Fruit fly (Drosophila melanogaster) whole organism, embryonic: ENCODE data around the gene mnd.

Experiments used
- Aef1 ChIP-seq: fragments of 200-800 bp; sonication (Bioruptor generic); IDR thresholded peaks from 3 replicates; pipeline ENCODE4 v1.3.6; 2022; ENCODE audit warnings: missing biosample characterization, missing genetic modification characterization
- Asciz ChIP-seq: fragments of 200-800 bp; sonication (Bioruptor generic); optimal IDR thresholded peaks from 2 replicates; lab custom pipeline; 2017; ENCODE audit warnings: missing biosample characterization, mild to moderate bottlenecking, missing genetic modification characterization, missing genetic modification reagents
- CG1024 ChIP-seq: fragments of 200-800 bp; sonication (Bioruptor generic); IDR thresholded peaks from 2 replicates; pipeline ENCODE4 v1.3.6; 2022; ENCODE audit warnings: missing biosample characterization, missing genetic modification characterization
- CG10267 ChIP-seq: fragments of 200-800 bp; sonication (Bioruptor generic); optimal IDR thresholded peaks from 2 replicates; lab custom pipeline; 2018; ENCODE audit warnings: missing biosample characterization, mild to moderate bottlenecking, missing genetic modification characterization, moderate library complexity
- CG10543 ChIP-seq: fragments of 200-800 bp; sonication (Bioruptor generic); optimal IDR thresholded peaks from 3 replicates; lab custom pipeline; 2017; ENCODE audit warnings: missing biosample characterization, mild to moderate bottlenecking, missing genetic modification characterization, moderate library complexity
- CG10654 ChIP-seq: fragments of 200-800 bp; sonication (Bioruptor generic); optimal IDR thresholded peaks from 2 replicates; lab custom pipeline; 2016; ENCODE audit warnings: missing biosample characterization, missing genetic modification characterization
- CG11247 ChIP-seq: fragments of 200-800 bp; sonication (Bioruptor generic); IDR thresholded peaks from 2 replicates; pipeline ENCODE4 v1.3.6; 2022; ENCODE audit warnings: missing biosample characterization, missing genetic modification characterization
- CG11456 ChIP-seq: fragments of 200-800 bp; sonication (Bioruptor generic); IDR thresholded peaks from 3 replicates; pipeline ENCODE4 v1.3.6; 2022; ENCODE audit warnings: missing biosample characterization, missing genetic modification characterization
- CG12219 ChIP-seq: fragments of 200-800 bp; sonication (Bioruptor generic); optimal IDR thresholded peaks from 3 replicates; lab custom pipeline; 2018; ENCODE audit warnings: missing biosample characterization, mild to moderate bottlenecking, missing genetic modification characterization
- CG12236 ChIP-seq: fragments of 200-800 bp; sonication (Bioruptor generic); optimal IDR thresholded peaks from 2 replicates; lab custom pipeline; 2016; ENCODE audit warnings: missing biosample characterization, missing genetic modification characterization
- CG13287 ChIP-seq: fragments of 200-800 bp; sonication (Bioruptor generic); IDR thresholded peaks from 2 replicates; pipeline ENCODE4 v1.3.6; 2022; ENCODE audit warnings: missing biosample characterization, missing genetic modification characterization; ENCODE audit not compliant: partially characterized antibody
- CG14710 ChIP-seq: fragments of 200-800 bp; sonication (Bioruptor generic); optimal IDR thresholded peaks from 3 replicates; lab custom pipeline; 2019; ENCODE audit warnings: missing biosample characterization, mild to moderate bottlenecking, missing genetic modification characterization, moderate library complexity
- CG15479 ChIP-seq: fragments of 200-800 bp; sonication (Bioruptor generic); optimal IDR thresholded peaks from 3 replicates; lab custom pipeline; 2019; ENCODE audit warnings: missing biosample characterization, mild to moderate bottlenecking, missing genetic modification characterization, moderate library complexity
- CG2129 ChIP-seq: fragments of 200-800 bp; sonication (Bioruptor generic); IDR thresholded peaks from 2 replicates; pipeline ENCODE4 v1.3.6; 2022; ENCODE audit warnings: missing biosample characterization, missing genetic modification characterization; ENCODE audit not compliant: partially characterized antibody
- CG31441 ChIP-seq: fragments of 200-800 bp; sonication (Bioruptor generic); IDR thresholded peaks from 2 replicates; pipeline ENCODE4 v1.3.6; 2022; ENCODE audit warnings: missing biosample characterization, missing genetic modification characterization
- CG34224 ChIP-seq: fragments of 200-800 bp; sonication (Bioruptor generic); IDR thresholded peaks from 3 replicates; pipeline ENCODE4 v1.3.6; 2022; ENCODE audit warnings: missing biosample characterization, missing genetic modification characterization; ENCODE audit not compliant: partially characterized antibody
- CG3847 ChIP-seq: fragments of 200-800 bp; sonication (Bioruptor generic); IDR thresholded peaks from 2 replicates; pipeline ENCODE4 v1.3.6; 2022; ENCODE audit warnings: missing biosample characterization, missing genetic modification characterization
- CG3995 ChIP-seq: fragments of 200-800 bp; sonication (Bioruptor generic); optimal IDR thresholded peaks from 3 replicates; lab custom pipeline; 2016; ENCODE audit warnings: missing biosample characterization, missing genetic modification characterization
- CG4360 ChIP-seq: fragments of 200-800 bp; sonication (Bioruptor generic); IDR thresholded peaks from 2 replicates; pipeline ENCODE4 v1.3.6; 2022; ENCODE audit warnings: missing biosample characterization, missing genetic modification characterization
- CG43689 ChIP-seq: fragments of 200-800 bp; sonication (Bioruptor generic); IDR thresholded peaks from 2 replicates; pipeline ENCODE4 v1.3.6; 2022; ENCODE audit warnings: missing biosample characterization, missing genetic modification characterization
- CG7372 ChIP-seq: fragments of 200-800 bp; sonication (Bioruptor generic); IDR thresholded peaks from 2 replicates; pipeline ENCODE4 v1.3.6; 2022; ENCODE audit warnings: missing biosample characterization, missing genetic modification characterization
- CG7963 ChIP-seq: fragments of 200-800 bp; sonication (Bioruptor generic); IDR thresholded peaks from 3 replicates; pipeline ENCODE4 v1.3.6; 2022; ENCODE audit warnings: missing biosample characterization, missing genetic modification characterization; ENCODE audit not compliant: partially characterized antibody
- CG8478 ChIP-seq: fragments of >200 bp; optimal IDR thresholded peaks from 2 replicates; lab custom pipeline; 2018
- CG8924 ChIP-seq: fragments of 200-800 bp; optimal IDR thresholded peaks from 3 replicates; lab custom pipeline; 2019; ENCODE audit warnings: missing biosample characterization, mild to moderate bottlenecking, missing genetic modification characterization, moderate library complexity
- D19A ChIP-seq: fragments of 200-800 bp; optimal IDR thresholded peaks from 3 replicates; lab custom pipeline; 2019; ENCODE audit warnings: missing biosample characterization, mild to moderate bottlenecking, missing genetic modification characterization, moderate library complexity
- Dfd ChIP-seq, 2 experiments: fragments of >200 bp; optimal IDR thresholded peaks; 2 replicates each; lab custom pipeline; 2017; ENCODE audit warnings: missing biosample characterization in 2 of 2, missing genetic modification characterization in 2 of 2
- Dip3 ChIP-seq: fragments of 200-800 bp; sonication (Bioruptor generic); optimal IDR thresholded peaks from 3 replicates; lab custom pipeline; 2016; ENCODE audit warnings: missing biosample characterization, missing genetic modification characterization
- Dll ChIP-seq: fragments of 200-800 bp; sonication (Bioruptor generic); IDR thresholded peaks from 4 replicates; pipeline ENCODE4 v1.3.6; 2022; ENCODE audit warnings: missing biosample characterization, missing genetic modification characterization; ENCODE audit not compliant: partially characterized antibody
- Drgx ChIP-seq: fragments of 200-800 bp; sonication (Bioruptor generic); IDR thresholded peaks from 2 replicates; pipeline ENCODE4 v1.3.6; 2022; ENCODE audit warnings: missing biosample characterization, missing genetic modification characterization
- E2f1 ChIP-seq: fragments of 200-800 bp; sonication (Bioruptor generic); IDR thresholded peaks from 2 replicates; pipeline ENCODE4 v1.3.6; 2022; ENCODE audit warnings: missing biosample characterization, missing genetic modification characterization
- E2f2 ChIP-seq: fragments of 200-800 bp; sonication (Bioruptor generic); IDR thresholded peaks from 2 replicates; pipeline ENCODE4 v1.3.6; 2022; ENCODE audit warnings: missing biosample characterization, missing genetic modification characterization
- HHEX ChIP-seq: fragments of 200-800 bp; sonication (Bioruptor generic); optimal IDR thresholded peaks from 3 replicates; lab custom pipeline; 2017; ENCODE audit warnings: missing biosample characterization, mild to moderate bottlenecking, missing genetic modification characterization, missing genetic modification reagents
- Max ChIP-seq: fragments of 200-800 bp; sonication (Bioruptor generic); optimal IDR thresholded peaks from 2 replicates; lab custom pipeline; 2016; ENCODE audit warnings: missing biosample characterization, mild to moderate bottlenecking, missing genetic modification characterization
- Mrtf ChIP-seq: fragments of 200-800 bp; sonication (Bioruptor generic); IDR thresholded peaks from 3 replicates; pipeline ENCODE4 v1.3.6; 2022; ENCODE audit warnings: missing biosample characterization, missing genetic modification characterization
- Optix ChIP-seq: fragments of 200-800 bp; sonication (Bioruptor generic); IDR thresholded peaks from 3 replicates; pipeline ENCODE4 v1.3.6; 2022; ENCODE audit warnings: missing biosample characterization, missing genetic modification characterization
- Rx ChIP-seq: fragments of 200-800 bp; sonication (Bioruptor generic); IDR thresholded peaks from 2 replicates; pipeline ENCODE4 v1.3.6; 2022; ENCODE audit warnings: missing biosample characterization, missing genetic modification characterization
- Sin3A ChIP-seq: fragments of >200 bp; optimal IDR thresholded peaks from 2 replicates; lab custom pipeline; 2018
- Xbp1 ChIP-seq: fragments of 200-800 bp; sonication (Bioruptor generic); optimal IDR thresholded peaks from 3 replicates; lab custom pipeline; 2016; ENCODE audit warnings: missing biosample characterization, mild to moderate bottlenecking, missing genetic modification characterization
- Xrp1 ChIP-seq: fragments of 200-800 bp; sonication (Bioruptor generic); IDR thresholded peaks from 2 replicates; pipeline ENCODE4 v1.3.6; 2022; ENCODE audit warnings: missing biosample characterization, missing genetic modification characterization
- chinmo ChIP-seq: fragments of 200-800 bp; sonication (Bioruptor generic); IDR thresholded peaks from 4 replicates; pipeline ENCODE4 v1.3.6; 2022; ENCODE audit warnings: missing biosample characterization, missing genetic modification characterization; ENCODE audit not compliant: partially characterized antibody
- dmrt99B ChIP-seq: fragments of 200-800 bp; sonication (Bioruptor generic); optimal IDR thresholded peaks from 2 replicates; lab custom pipeline; 2018; ENCODE audit warnings: missing biosample characterization, mild to moderate bottlenecking, missing genetic modification characterization, moderate library complexity
- gt ChIP-seq: fragments of 200-800 bp; sonication (Bioruptor generic); IDR thresholded peaks from 2 replicates; pipeline ENCODE4 v1.3.6; 2022; ENCODE audit warnings: missing biosample characterization, missing genetic modification characterization
- ind ChIP-seq: fragments of 200-800 bp; sonication (Bioruptor generic); optimal IDR thresholded peaks from 3 replicates; lab custom pipeline; 2016; ENCODE audit warnings: missing biosample characterization, missing genetic modification characterization
- sisA ChIP-seq: fragments of 200-800 bp; sonication (Bioruptor generic); IDR thresholded peaks from 2 replicates; pipeline ENCODE4 v1.3.6; 2022; ENCODE audit warnings: missing biosample characterization, missing genetic modification characterization
- slou ChIP-seq: fragments of 200-800 bp; sonication (Bioruptor generic); optimal IDR thresholded peaks from 3 replicates; lab custom pipeline; 2016; ENCODE audit warnings: missing biosample characterization, missing genetic modification characterization
- sob ChIP-seq: fragments of 200-800 bp; sonication (Bioruptor generic); IDR thresholded peaks from 2 replicates; pipeline ENCODE4 v1.3.6; 2022; ENCODE audit warnings: missing biosample characterization, missing genetic modification characterization
- tgo ChIP-seq: fragments of 200-800 bp; sonication (Bioruptor generic); IDR thresholded peaks from 3 replicates; pipeline ENCODE4 v1.3.6; 2022; ENCODE audit warnings: missing biosample characterization, missing genetic modification characterization
- trem ChIP-seq: fragments of 200-800 bp; optimal IDR thresholded peaks from 3 replicates; lab custom pipeline; 2019; ENCODE audit warnings: missing biosample characterization, mild to moderate bottlenecking, missing genetic modification characterization, moderate library complexity
- zen2 ChIP-seq: fragments of 200-800 bp; sonication (Bioruptor generic); IDR thresholded peaks from 3 replicates; pipeline ENCODE4 v1.3.6; 2022; ENCODE audit warnings: missing biosample characterization, missing genetic modification characterization; ENCODE audit not compliant: partially characterized antibody

Gene mnd

DNA sequence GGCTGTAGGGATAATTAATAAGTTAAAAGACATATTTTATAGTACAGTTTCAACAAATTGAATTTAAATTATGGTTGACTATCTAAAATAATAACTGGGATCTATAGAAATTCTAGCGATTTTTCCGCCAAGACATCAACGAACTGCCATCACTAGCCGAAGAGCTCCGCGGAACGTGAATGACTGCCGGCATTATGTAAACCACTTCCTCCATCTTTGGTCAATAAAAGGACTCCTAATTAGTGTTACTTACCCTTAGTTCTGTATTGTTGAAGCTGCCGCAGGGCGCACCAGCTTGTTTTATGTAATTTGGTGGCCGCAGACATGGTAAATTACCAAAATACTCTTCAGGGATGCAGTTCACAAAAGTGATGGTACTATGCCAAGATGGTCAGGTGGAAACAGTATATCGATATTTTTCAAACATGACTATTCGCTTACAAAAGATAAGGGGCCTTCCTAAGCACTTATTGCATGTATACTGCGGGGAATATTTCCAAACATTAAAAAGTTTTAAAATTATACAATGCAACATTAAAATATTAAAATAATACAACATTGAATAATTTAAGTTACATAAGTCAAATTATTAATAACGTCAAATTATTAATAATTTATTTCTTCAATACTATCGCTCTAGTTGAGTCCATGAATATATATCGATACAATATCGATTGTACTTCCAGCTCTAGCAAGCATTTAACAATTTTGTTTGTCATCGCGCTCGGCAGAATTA, 14.6 kb downstream of the mnd start, which contains the start of the genes mRpL39 and Prosbeta2:
Gene mRpL39, minus strand, starts transcription at position 383 of the 736 bp plus-strand sequence.
Gene Prosbeta2, plus strand, starts transcription at position 668 of the 736 bp plus-strand sequence.
- TF ChIP-seq CG15479 (GFP tag; lab: Kevin White, UChicago) = no peak
- no peak for TF ChIP-seq CG4360
- peak; percentile 70 for TF ChIP-seq dmrt99B (tag; lab: Kevin White, UChicago)
- TF ChIP-seq Dll (GFP tag; lab: Robert Waterston, UW) = peak; percentile 99
- peak; percentile 65 for TF ChIP-seq CG8924 (tag; lab: Kevin White, UChicago)
- no peak for TF ChIP-seq Dip3
- TF ChIP-seq CG1024 (GFP tag; lab: Robert Waterston, UW) = peak; percentile 30; the same call in 1 of the 2 replicates
- TF ChIP-seq sob = peak; percentile 79
- TF ChIP-seq Asciz (GFP tag; lab: Kevin White, UChicago) = peak; percentile 52
- peak; percentile 57; the same call in 2 of the 3 replicates for TF ChIP-seq CG7963 (GFP tag; lab: Robert Waterston, UW)
- TF ChIP-seq CG2129 (GFP tag; lab: Robert Waterston, UW) = peak; percentile 93
- no peak for TF ChIP-seq CG12236 (GFP tag; lab: Kevin White, UChicago)
- peak; percentile 40 for TF ChIP-seq CG3995 (GFP tag; lab: Kevin White, UChicago)
- peak; percentile 76 for TF ChIP-seq CG10267 (tag; lab: Kevin White, UChicago)
- TF ChIP-seq Aef1 (GFP tag; lab: Robert Waterston, UW) = peak; percentile 62
- no peak for TF ChIP-seq CG12219
- TF ChIP-seq trem (tag; lab: Kevin White, UChicago) = no peak
- TF ChIP-seq tgo (GFP tag; lab: Robert Waterston, UW) = peak; percentile 77
- no peak for TF ChIP-seq HHEX
- peak; percentile 65; the same call in 2 of the 3 replicates for TF ChIP-seq Mrtf
- peak; percentile 49 for TF ChIP-seq Sin3A
- TF ChIP-seq CG10543 (GFP tag; lab: Kevin White, UChicago) = peak; percentile 15
- peak; percentile 64 for TF ChIP-seq Max
- TF ChIP-seq CG3847 (GFP tag; lab: Robert Waterston, UW) = peak; percentile 52
- peak; percentile 68 for TF ChIP-seq D19A
- TF ChIP-seq gt (GFP tag; lab: Robert Waterston, UW) = no peak
- TF ChIP-seq chinmo = 0 out of 4 replicates have a peak, but pooled peaks have one; percentile 18
- peak; percentile 98 for TF ChIP-seq CG13287
- TF ChIP-seq sisA = peak; percentile 68
- TF ChIP-seq Xrp1 (GFP tag; lab: Robert Waterston, UW) = peak; percentile 76
- TF ChIP-seq CG43689 (GFP tag; lab: Robert Waterston, UW) = peak; percentile 35; the same call in 1 of the 2 replicates
- TF ChIP-seq CG8478 = no peak
- TF ChIP-seq CG7372 = peak; percentile 47
- peak; percentile 47; the same call in 1 of the 2 replicates for TF ChIP-seq CG11247 (GFP tag; lab: Robert Waterston, UW)
- TF ChIP-seq Xbp1 (GFP tag; lab: Kevin White, UChicago) = no peak
- peak; percentile 40 for TF ChIP-seq CG10654 (GFP tag; lab: Kevin White, UChicago)
- no peak for TF ChIP-seq E2f2 (GFP tag; lab: Robert Waterston, UW)
- peak; percentile 87 for TF ChIP-seq CG31441
- peak; percentile 68 for TF ChIP-seq E2f1 (GFP tag; lab: Robert Waterston, UW)
- peak; percentile 34 for TF ChIP-seq ind (GFP tag; lab: Kevin White, UChicago)
- peak; percentile 64; the same call in 1 of the 3 replicates for TF ChIP-seq CG11456 (GFP tag; lab: Robert Waterston, UW)
- no peak for TF ChIP-seq Drgx (GFP tag; lab: Robert Waterston, UW)
- peak; percentile 66 for TF ChIP-seq slou (GFP tag; lab: Kevin White, UChicago)
- peak; percentile 42; the same call in 1 of the 3 replicates for TF ChIP-seq Optix (GFP tag; lab: Robert Waterston, UW)
- TF ChIP-seq zen2 (GFP tag; lab: Robert Waterston, UW) = peak; percentile 77; the same call in 2 of the 3 replicates
- TF ChIP-seq CG14710 = peak; percentile 90
- TF ChIP-seq Dfd (GFP tag; optimal IDR thresholded peaks at IDR 0.05; lab: Kevin White, UChicago) = no peak
- TF ChIP-seq CG34224 (GFP tag; lab: Robert Waterston, UW) = peak; percentile 81
- 0 out of 2 replicates have a peak, but pooled peaks have one; percentile 27 for TF ChIP-seq Rx (GFP tag; lab: Robert Waterston, UW)
